Fruit fly (Drosophila melanogaster): ENCODE results near the gene kmr.

Gene kmr

dm6 chr3R:13804971-13805603, 90.1 kb downstream of the kmr start (continued):
- TF ChIP-seq CG17802 (tag; optimal IDR thresholded peaks at IDR 0.05) (no peak), Hr39 (optimal IDR thresholded peaks at IDR 0.05) (no peak), CG14860 (GFP tag; IDR thresholded peaks at IDR 0.05; ENCODE audit: partially characterized antibody) (no peak), knrl (GFP tag; IDR thresholded peaks at IDR 0.05; ENCODE audit: partially characterized antibody) (no peak), fd102C (GFP tag; optimal IDR thresholded peaks at IDR 0.05) (no peak), PHDP (tag; optimal IDR thresholded peaks at IDR 0.05) (no peak), CG3163 (GFP tag; optimal IDR thresholded peaks at IDR 0.05) (no peak), Deaf1 (tag; optimal IDR thresholded peaks at IDR 0.05) (peak; percentile 10), Dek (tag; optimal IDR thresholded peaks at IDR 0.05) (no peak), tll (GFP tag; optimal IDR thresholded peaks at IDR 0.05) (no peak), Ptx1 (GFP tag; IDR thresholded peaks at IDR 0.05) (no peak), D19B (GFP tag; optimal IDR thresholded peaks at IDR 0.05) (peak; percentile 75), sqz (GFP tag; optimal IDR thresholded peaks at IDR 0.05) (no peak), CG18599 (GFP tag; optimal IDR thresholded peaks at IDR 0.05) (peak; percentile 17), CG13894 (tag; optimal IDR thresholded peaks at IDR 0.05) (peak; percentile 23), usp (GFP tag; optimal IDR thresholded peaks at IDR 0.05) (no peak), Myb (GFP tag; optimal IDR thresholded peaks at IDR 0.05) (no peak), ap (GFP tag; IDR thresholded peaks at IDR 0.05) (no peak), cg (GFP tag; optimal IDR thresholded peaks at IDR 0.05) (peak; percentile 50), CoRest (tag; optimal IDR thresholded peaks at IDR 0.05) (no peak), chinmo (GFP tag; IDR thresholded peaks at IDR 0.05; ENCODE audit: partially characterized antibody) (0 out of 4 replicates have a peak, but pooled peaks have one; percentile 69), CG31224 (GFP tag; IDR thresholded peaks at IDR 0.05) (peak; percentile 89), bcd (GFP tag; optimal IDR thresholded peaks at IDR 0.05) (no peak), Hmx (GFP tag; optimal IDR thresholded peaks at IDR 0.05) (no peak), CG11504 (tag; optimal IDR thresholded peaks at IDR 0.05) (peak; percentile 50), Six4 (GFP tag; optimal IDR thresholded peaks at IDR 0.05) (no peak), Ada2b (GFP tag; IDR thresholded peaks at IDR 0.05) (no peak), lola (GFP tag; optimal IDR thresholded peaks at IDR 0.05) (no peak), CG18262 (tag; optimal IDR thresholded peaks at IDR 0.05) (no peak), CG10147 (GFP tag; optimal IDR thresholded peaks at IDR 0.05) (no peak), CG11456 (GFP tag; IDR thresholded peaks at IDR 0.05) (no peak), CHES-1-like (GFP tag; optimal IDR thresholded peaks at IDR 0.05) (no peak), Hr51 (GFP tag; optimal IDR thresholded peaks at IDR 0.05) (peak in 1 of 2 experiments; percentile 25), Jarid2 (GFP tag; optimal IDR thresholded peaks at IDR 0.05) (no peak), CG16813 (GFP tag; IDR thresholded peaks at IDR 0.05; ENCODE audit: partially characterized antibody) (0 out of 3 replicates have a peak, but pooled peaks have one; percentile 23), mirr (GFP tag; optimal IDR thresholded peaks at IDR 0.05) (peak; percentile 59), ci (GFP tag; IDR thresholded peaks at IDR 0.05) (0 out of 3 replicates have a peak, but pooled peaks have one; percentile 23), Mrtf (GFP tag; IDR thresholded peaks at IDR 0.05) (no peak), CG34224 (GFP tag; IDR thresholded peaks at IDR 0.05; ENCODE audit: partially characterized antibody) (no peak; the same call in 2 of the 3 replicates), Adf1 (GFP tag; IDR thresholded peaks at IDR 0.05) (peak; percentile 68), CG8924 (tag; optimal IDR thresholded peaks at IDR 0.05) (peak; percentile 5), Gug (GFP tag; IDR thresholded peaks at IDR 0.05) (0 out of 4 replicates have a peak, but pooled peaks have one; percentile 14), Nf-YC (tag; optimal IDR thresholded peaks at IDR 0.05) (no peak), dimm (GFP tag; IDR thresholded peaks at IDR 0.05) (no peak), nerfin-1 (tag; optimal IDR thresholded peaks at IDR 0.05) (peak; percentile 48), Dip3 (GFP tag; optimal IDR thresholded peaks at IDR 0.05) (no peak), CG12299 (tag; optimal IDR thresholded peaks at IDR 0.05) (no peak), dpn (GFP tag; optimal IDR thresholded peaks at IDR 0.05) (no peak)
